Fruit fly (Drosophila melanogaster) whole organism: ENCODE data around the gene dop.

Experiments used
- CG8478 ChIP-seq: fragments of >200 bp; optimal IDR thresholded peaks from 2 replicates; lab custom pipeline; 2018; ENCODE audit warnings: inconsistent platforms
- Dll ChIP-seq: fragments of >200 bp; optimal IDR thresholded peaks from 2 replicates; lab custom pipeline; 2017
- EcR ChIP-seq, 2 experiments: fragments of >200 bp; optimal IDR thresholded peaks; 2 replicates each; lab custom pipeline; 2017; ENCODE audit warnings: missing biosample characterization in 2 of 2, missing genetic modification characterization in 2 of 2, missing genetic modification reagents in 2 of 2
- pan ChIP-seq: fragments of >200 bp; optimal IDR thresholded peaks from 2 replicates; lab custom pipeline; 2017
- psq ChIP-seq: fragments of >200 bp; optimal IDR thresholded peaks from 2 replicates; lab custom pipeline; 2017
- usp ChIP-seq: fragments of >200 bp; optimal IDR thresholded peaks from 2 replicates; lab custom pipeline; 2017; ENCODE audit warnings: missing biosample characterization, missing genetic modification characterization, mixed read lengths

dop gene

dm6 chr3L:15562727-15563057 lies 3.1 kb upstream of the dop start:
- TF ChIP-seq usp (no peak), psq (lab: Kevin White, UChicago) (no peak), pan (lab: Kevin White, UChicago) (no peak), Dll (lab: Kevin White, UChicago) (no peak), EcR (GFP tag; optimal IDR thresholded peaks at IDR 0.05; lab: Kevin White, UChicago) (no peak), CG8478 (lab: Kevin White, UChicago) (no peak)

dm6 chr3L:15563058-15563850 lies 2.6 kb upstream of the dop start, which contains the start of the genes CG7739 and SCCRO:
TSS of gene CG7739 (minus strand) at chr3L:15563065.
TSS of gene SCCRO (plus strand) at chr3L:15563427.
- TF ChIP-seq psq (lab: Kevin White, UChicago): no peak
- no peak for TF ChIP-seq CG8478 (lab: Kevin White, UChicago)
- no peak for TF ChIP-seq Dll (lab: Kevin White, UChicago)
- no peak for TF ChIP-seq EcR (GFP tag; optimal IDR thresholded peaks at IDR 0.05; lab: Kevin White, UChicago)
- no peak for TF ChIP-seq pan (lab: Kevin White, UChicago)
- TF ChIP-seq usp: no peak

dm6 chr3L:15563851-15564106 lies 2.0 kb upstream of the dop start:
- TF ChIP-seq Dll (lab: Kevin White, UChicago): no peak

- no peak for TF ChIP-seq pan (lab: Kevin White, UChicago)
- no peak for TF ChIP-seq EcR (GFP tag; optimal IDR thresholded peaks at IDR 0.05; lab: Kevin White, UChicago)
- TF ChIP-seq psq (lab: Kevin White, UChicago): no peak
- TF ChIP-seq Dll (lab: Kevin White, UChicago): no peak
- TF ChIP-seq CG8478 (lab: Kevin White, UChicago): no peak
- no peak for TF ChIP-seq usp
Measured at dm6 chr3L:15566484-15566955, 707 bp downstream of the dop start.

dm6 chr3L:15568748-15569147 lies 2.9 kb downstream of the dop start:
- TF ChIP-seq EcR (GFP tag; optimal IDR thresholded peaks at IDR 0.05; lab: Kevin White, UChicago): no peak
- no peak for TF ChIP-seq usp
- no peak for TF ChIP-seq psq (lab: Kevin White, UChicago)
- TF ChIP-seq pan (lab: Kevin White, UChicago): no peak
- no peak for TF ChIP-seq CG8478 (lab: Kevin White, UChicago)
- TF ChIP-seq Dll (lab: Kevin White, UChicago): no peak

dm6 chr3L:15570571-15570970 lies 4.8 kb downstream of the dop start:
- no peak for TF ChIP-seq psq (lab: Kevin White, UChicago)

dm6 chr3L:15576357-15576756 lies 10.5 kb downstream of the dop start, which contains the start of gene Ufsp2:
TSS of gene Ufsp2 (plus strand) at chr3L:15576570.
- TF ChIP-seq EcR (GFP tag; optimal IDR thresholded peaks at IDR 0.05; lab: Kevin White, UChicago): no peak
- TF ChIP-seq usp: no peak
- no peak for TF ChIP-seq Dll (lab: Kevin White, UChicago)
- no peak for TF ChIP-seq CG8478 (lab: Kevin White, UChicago)
- no peak for TF ChIP-seq pan (lab: Kevin White, UChicago)

dm6 chr3L:15580487-15580886 lies 14.7 kb downstream of the dop start, which contains the start of the genes mrn and CG12301:
TSS of gene mrn (minus strand) at chr3L:15580537.
TSS of gene CG12301 (plus strand) at chr3L:15580800.
- TF ChIP-seq psq (lab: Kevin White, UChicago): no peak
- TF ChIP-seq usp: no peak
- TF ChIP-seq Dll (lab: Kevin White, UChicago): no peak
- TF ChIP-seq EcR (GFP tag; optimal IDR thresholded peaks at IDR 0.05; lab: Kevin White, UChicago): no peak
- no peak for TF ChIP-seq pan (lab: Kevin White, UChicago)
- TF ChIP-seq CG8478 (lab: Kevin White, UChicago): no peak

dm6 chr3L:15583504-15583903 lies 17.7 kb downstream of the dop start, which contains the start of gene AIMP2:
TSS of gene AIMP2 (plus strand) at chr3L:15583638.
- TF ChIP-seq CG8478 (lab: Kevin White, UChicago): no peak
- TF ChIP-seq usp: no peak

dm6 chr3L:15587445-15588381 lies 21.9 kb downstream of the dop start, which contains the start of gene CG7656:
TSS of gene CG7656 (minus strand) at chr3L:15588175.
- TF ChIP-seq Dll (lab: Kevin White, UChicago) (no peak), pan (lab: Kevin White, UChicago) (no peak), usp (no peak), CG8478 (lab: Kevin White, UChicago) (no peak), psq (lab: Kevin White, UChicago) (no peak), EcR (GFP tag; optimal IDR thresholded peaks at IDR 0.05; lab: Kevin White, UChicago) (no peak)

- no peak for TF ChIP-seq CG8478 (lab: Kevin White, UChicago)
- TF ChIP-seq EcR (GFP tag; optimal IDR thresholded peaks at IDR 0.05; lab: Kevin White, UChicago): no peak
- no peak for TF ChIP-seq pan (lab: Kevin White, UChicago)
- TF ChIP-seq psq (lab: Kevin White, UChicago): no peak
- no peak for TF ChIP-seq Dll (lab: Kevin White, UChicago)
- TF ChIP-seq usp: no peak
Measured at dm6 chr3L:15588514-15589138, 22.8 kb downstream of the dop start, which contains the start of gene RhoGAP71E. TSS of gene RhoGAP71E (plus strand) at chr3L:15588860.
